Fruit fly (Drosophila melanogaster) S2 (cell line): ENCODE measurements around the gene CG13901.

Experiments used
- CG8478 ChIP-seq: fragments of >200 bp; optimal IDR thresholded peaks from 2 replicates; lab custom pipeline; 2018
- CTCF ChIP-seq, 2 experiments: fragments of >200 bp; optimal IDR thresholded peaks; 2 replicates each; lab custom pipeline; 2018

Gene CG13901

dm6 chr3L:804557-805260 is 32.9 kb downstream of the CG13901 start:
- TF ChIP-seq CTCF (optimal IDR thresholded peaks at IDR 0.05; lab: Kevin White, UChicago) (no peak), CG8478 (lab: Kevin White, UChicago) (no peak)

DNA sequence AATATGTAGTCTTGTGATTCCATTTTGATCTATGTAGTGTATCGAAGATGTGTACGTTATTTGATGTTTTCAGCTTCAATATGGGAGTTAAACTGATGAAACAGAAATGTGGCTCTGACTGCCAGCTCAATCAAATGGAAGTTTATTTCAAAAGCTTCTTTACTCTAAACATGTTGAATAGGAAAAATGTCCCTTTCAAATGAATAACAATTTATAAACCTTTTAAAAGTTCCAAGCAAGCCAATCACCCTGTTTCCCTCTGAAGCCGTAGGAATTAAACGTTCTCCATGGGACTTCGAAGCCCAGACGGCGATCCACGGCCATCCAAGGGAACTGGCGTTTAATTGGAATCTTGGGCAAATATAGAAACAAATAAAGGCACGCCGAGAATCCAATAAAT is 33.7 kb downstream of the CG13901 start, which contains the start of gene CG13898:
TSS of gene CG13898 (minus strand) at position 101 of the 400 bp plus-strand sequence.
- TF ChIP-seq CTCF (optimal IDR thresholded peaks at IDR 0.05; lab: Kevin White, UChicago) (no peak), CG8478 (lab: Kevin White, UChicago) (no peak)

DNA sequence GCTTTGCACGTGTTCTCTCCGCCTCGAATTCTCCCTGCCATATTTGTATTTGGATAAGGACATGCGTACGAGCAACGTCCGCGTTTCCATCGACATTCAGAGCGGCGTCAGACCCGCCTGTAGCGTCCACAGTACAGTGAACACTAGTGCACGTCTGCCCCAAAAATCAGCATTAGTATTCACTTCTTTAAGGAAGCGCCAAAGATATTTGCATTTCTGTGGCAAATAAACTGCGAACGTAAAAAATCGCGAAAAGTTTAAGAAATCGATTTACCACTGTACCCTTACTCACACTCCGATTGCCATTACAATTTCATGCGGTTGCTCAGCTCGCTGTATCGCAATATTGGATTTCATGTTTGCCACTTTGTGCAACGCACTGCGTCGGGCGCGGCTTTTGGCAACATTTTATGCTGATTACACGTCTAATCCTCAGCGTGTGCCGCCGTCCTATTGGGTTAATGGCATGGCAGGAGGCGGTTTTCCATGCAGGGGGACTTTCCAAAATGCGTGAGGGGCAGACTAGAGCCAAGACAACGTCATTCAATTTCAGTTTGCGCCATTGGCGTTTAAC is 34.8 kb downstream of the CG13901 start:
- TF ChIP-seq CTCF (optimal IDR thresholded peaks at IDR 0.05; lab: Kevin White, UChicago) = no peak
- TF ChIP-seq CG8478 (lab: Kevin White, UChicago) = no peak

- no peak for TF ChIP-seq CG8478 (lab: Kevin White, UChicago)
- no peak for TF ChIP-seq CTCF (optimal IDR thresholded peaks at IDR 0.05; lab: Kevin White, UChicago)
Observed at dm6 chr3L:801860-802462, 35.7 kb downstream of the CG13901 start.

DNA sequence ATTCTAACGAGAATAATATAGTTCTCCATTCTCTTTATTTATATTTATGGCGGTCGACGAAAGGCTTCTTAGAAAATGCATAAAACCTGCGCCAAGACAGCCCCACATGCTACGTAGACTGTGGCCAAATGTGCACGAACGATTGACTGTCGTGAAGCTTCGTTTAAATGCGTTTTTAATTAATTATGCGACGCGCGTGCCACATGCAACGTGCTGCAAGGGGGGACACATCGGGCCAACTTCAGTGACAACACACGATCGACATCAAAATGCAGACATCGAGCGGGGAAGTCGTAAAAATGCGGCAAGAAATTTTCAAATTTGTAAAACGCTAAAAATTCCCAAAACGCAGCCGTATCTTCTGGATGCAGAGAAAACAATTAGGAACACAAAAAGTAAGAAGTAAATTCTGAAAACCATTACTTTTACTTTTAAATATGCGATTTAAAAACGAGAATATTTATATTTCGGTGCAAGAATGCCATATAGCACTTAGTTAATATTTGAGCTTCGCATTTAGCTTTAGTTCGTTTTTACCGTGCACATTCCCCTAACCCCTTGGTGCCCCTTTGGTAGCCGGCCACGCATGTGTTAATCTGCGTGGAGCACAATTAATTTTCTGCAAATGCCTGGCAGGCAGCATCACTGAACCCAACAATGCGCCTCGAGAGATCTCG is 37.6 kb downstream of the CG13901 start:
- TF ChIP-seq CG8478 (lab: Kevin White, UChicago) (no peak), CTCF (optimal IDR thresholded peaks at IDR 0.05; lab: Kevin White, UChicago) (no peak)

- no peak for TF ChIP-seq CTCF (optimal IDR thresholded peaks at IDR 0.05; lab: Kevin White, UChicago)
- no peak for TF ChIP-seq CG8478 (lab: Kevin White, UChicago)
Observed at dm6 chr3L:796926-797802, 40.5 kb downstream of the CG13901 start.

DNA sequence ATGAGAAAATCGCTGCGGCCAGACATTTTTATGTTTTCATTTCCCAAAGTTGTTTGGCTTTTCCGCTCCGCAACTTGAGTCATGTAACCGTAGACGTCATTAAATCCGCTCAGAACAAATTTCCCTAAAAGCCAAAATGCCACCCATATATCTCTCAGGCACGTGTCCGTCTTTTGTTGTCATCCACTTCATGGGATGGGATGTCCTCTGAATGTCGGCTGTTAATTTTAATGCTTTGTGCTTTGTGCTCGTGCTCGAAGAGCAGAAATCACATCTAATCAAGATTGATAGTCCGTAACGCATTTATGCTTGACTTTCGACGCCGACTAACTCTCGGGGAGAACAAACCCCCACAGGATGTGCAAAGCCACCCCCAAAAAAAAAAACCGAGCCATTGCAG is 42.6 kb downstream of the CG13901 start:
- TF ChIP-seq CTCF (optimal IDR thresholded peaks at IDR 0.05; lab: Kevin White, UChicago) = no peak
- no peak for TF ChIP-seq CG8478 (lab: Kevin White, UChicago)

dm6 chr3L:794462-794861 is 43.2 kb downstream of the CG13901 start:
- TF ChIP-seq CG8478 (lab: Kevin White, UChicago) (no peak), CTCF (optimal IDR thresholded peaks at IDR 0.05; lab: Kevin White, UChicago) (no peak)

DNA sequence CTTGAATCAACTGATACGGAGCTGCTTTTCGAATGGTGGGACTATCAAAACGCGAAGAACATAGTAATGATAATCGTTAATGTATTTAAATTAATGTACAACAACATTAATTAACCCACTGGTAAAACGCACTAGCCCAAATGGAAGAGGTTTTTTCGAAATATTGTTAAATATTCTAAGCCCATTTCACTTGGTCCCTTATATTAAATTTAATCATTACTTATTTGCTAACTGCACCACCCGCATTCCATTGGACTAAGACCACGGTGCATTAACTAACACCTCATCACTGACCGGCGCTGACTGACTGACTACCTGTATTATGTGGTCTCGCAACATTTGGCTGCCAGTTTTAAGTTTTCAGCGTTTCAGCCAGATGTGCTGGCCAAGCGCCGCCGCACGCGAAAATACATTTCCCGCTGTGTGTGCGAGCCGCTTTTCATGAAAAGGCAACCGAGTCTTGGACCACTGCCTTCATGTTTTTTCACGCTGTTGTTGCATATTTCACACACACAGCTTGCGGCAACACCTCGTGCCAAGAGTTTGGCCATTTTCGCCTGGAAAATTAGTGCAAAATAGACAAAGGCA is 43.8 kb downstream of the CG13901 start:
- TF ChIP-seq CG8478 (lab: Kevin White, UChicago) (no peak), CTCF (optimal IDR thresholded peaks at IDR 0.05; lab: Kevin White, UChicago) (no peak)

DNA sequence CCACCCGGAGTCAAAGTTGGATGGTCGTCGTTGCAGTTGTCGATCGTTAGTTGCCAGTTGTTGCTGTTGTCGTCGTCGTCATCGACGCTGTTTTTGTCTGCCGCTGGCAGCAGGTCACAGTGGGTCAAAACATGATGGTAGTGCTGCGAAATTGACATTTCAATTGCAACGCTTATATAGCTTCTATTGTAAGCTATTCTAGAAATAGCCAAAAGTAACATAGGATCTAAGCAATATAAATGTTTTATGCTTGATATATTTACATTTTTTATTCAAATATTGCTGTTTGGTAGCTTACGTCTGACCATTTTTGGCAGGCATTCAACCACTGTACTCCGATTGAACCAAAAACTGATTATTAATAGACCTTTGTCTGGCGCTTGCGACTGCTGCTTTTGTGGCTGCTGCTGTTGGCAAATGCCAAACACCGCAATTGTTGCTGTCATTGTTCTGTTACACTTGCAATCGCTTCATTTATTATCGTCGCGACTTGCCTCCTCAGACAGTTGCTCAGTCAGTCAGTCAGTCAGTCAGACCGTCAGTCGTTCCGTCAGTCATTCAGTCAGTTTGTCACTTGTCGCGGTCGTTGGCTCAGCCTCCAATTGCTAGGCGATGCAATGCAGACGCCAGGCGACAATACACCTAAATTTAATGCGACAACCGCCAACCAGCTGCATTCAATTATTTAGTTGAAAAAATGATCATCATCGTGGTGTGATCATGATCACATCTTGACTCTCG is 46.2 kb downstream of the CG13901 start:
- no peak for TF ChIP-seq CTCF (optimal IDR thresholded peaks at IDR 0.05; lab: Kevin White, UChicago)
- TF ChIP-seq CG8478 (lab: Kevin White, UChicago) = no peak

dm6 chr3L:788961-789360 is 48.7 kb downstream of the CG13901 start:
- no peak for TF ChIP-seq CTCF (optimal IDR thresholded peaks at IDR 0.05; lab: Kevin White, UChicago)
- TF ChIP-seq CG8478 (lab: Kevin White, UChicago) = no peak

DNA sequence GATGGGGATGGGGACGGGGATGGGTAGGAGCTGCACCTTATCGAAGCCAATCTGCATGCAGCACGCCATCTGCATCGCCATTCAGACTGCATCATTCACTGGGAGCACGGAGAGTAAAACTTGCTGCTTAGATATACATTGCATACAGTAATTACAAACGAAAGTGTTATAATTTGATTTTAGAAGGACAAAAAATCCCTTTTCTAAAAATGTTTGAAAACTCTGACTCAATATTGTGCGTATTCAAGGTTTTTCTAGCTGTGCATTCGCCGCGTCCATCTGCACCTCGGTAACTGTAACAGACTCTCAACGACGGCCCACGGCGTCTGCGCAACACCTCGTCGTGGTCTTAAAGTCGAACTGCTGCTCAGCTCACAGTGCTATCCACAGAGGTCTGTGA is 50.0 kb downstream of the CG13901 start:
- TF ChIP-seq CTCF (optimal IDR thresholded peaks at IDR 0.05; lab: Kevin White, UChicago) = no peak
- no peak for TF ChIP-seq CG8478 (lab: Kevin White, UChicago)

- no peak for TF ChIP-seq CG8478 (lab: Kevin White, UChicago)
- no peak for TF ChIP-seq CTCF (optimal IDR thresholded peaks at IDR 0.05; lab: Kevin White, UChicago)
Observed at dm6 chr3L:786835-787234, 50.8 kb downstream of the CG13901 start.
